Worm (Caenorhabditis elegans): ENCODE measurements around the gene C45G9.5.
A peak's percentile ranks its signal among the peaks of the same experiment; 100 is the strongest.

Gene C45G9.5

ce11 chrIII:5027219-5027618, 20.7 kb upstream of the C45G9.5 start:
- TF ChIP-seq ref-2 (tag; optimal IDR thresholded peaks at IDR 0.05) = no peak
- no peak for TF ChIP-seq ahr-1 (tag; optimal IDR thresholded peaks at IDR 0.05)
- TF ChIP-seq unc-3 (GFP tag; conservative IDR thresholded peaks at IDR 0.05) = no peak
- no peak for TF ChIP-seq unc-3 (tag; optimal IDR thresholded peaks at IDR 0.05)
- TF ChIP-seq sox-2 (GFP tag; IDR thresholded peaks at IDR 0.05) = no peak
- TF ChIP-seq fkh-6 (tag; optimal IDR thresholded peaks at IDR 0.05) = no peak
- TF ChIP-seq Y22D7AL.16 (tag; optimal IDR thresholded peaks at IDR 0.05) = no peak
- no peak for TF ChIP-seq lin-11 (tag; optimal IDR thresholded peaks at IDR 0.05)
- TF ChIP-seq C08G9.2 (tag; optimal IDR thresholded peaks at IDR 0.05) = no peak
- no peak for TF ChIP-seq hlh-30 (tag; optimal IDR thresholded peaks at IDR 0.05; ENCODE audit: insufficient read depth)
- TF ChIP-seq sox-4 (tag; optimal IDR thresholded peaks at IDR 0.05) = no peak
- TF ChIP-seq ceh-9 (tag; optimal IDR thresholded peaks at IDR 0.05) = no peak
- TF ChIP-seq odd-2 (tag; optimal IDR thresholded peaks at IDR 0.05) = no peak
- no peak for TF ChIP-seq madf-2 (tag; optimal IDR thresholded peaks at IDR 0.05)
- TF ChIP-seq pha-4 (tag; optimal IDR thresholded peaks at IDR 0.05) = no peak
- TF ChIP-seq pros-1 (tag; optimal IDR thresholded peaks at IDR 0.05) = no peak
- no peak for TF ChIP-seq tbx-7 (tag; optimal IDR thresholded peaks at IDR 0.05)
- TF ChIP-seq ceh-2 (tag; optimal IDR thresholded peaks at IDR 0.05) = no peak
- no peak for TF ChIP-seq ceh-30 (tag; optimal IDR thresholded peaks at IDR 0.05)
- TF ChIP-seq ceh-48 (tag; optimal IDR thresholded peaks at IDR 0.05) = no peak
- no peak for TF ChIP-seq eyg-1 (tag; optimal IDR thresholded peaks at IDR 0.05)

DNA sequence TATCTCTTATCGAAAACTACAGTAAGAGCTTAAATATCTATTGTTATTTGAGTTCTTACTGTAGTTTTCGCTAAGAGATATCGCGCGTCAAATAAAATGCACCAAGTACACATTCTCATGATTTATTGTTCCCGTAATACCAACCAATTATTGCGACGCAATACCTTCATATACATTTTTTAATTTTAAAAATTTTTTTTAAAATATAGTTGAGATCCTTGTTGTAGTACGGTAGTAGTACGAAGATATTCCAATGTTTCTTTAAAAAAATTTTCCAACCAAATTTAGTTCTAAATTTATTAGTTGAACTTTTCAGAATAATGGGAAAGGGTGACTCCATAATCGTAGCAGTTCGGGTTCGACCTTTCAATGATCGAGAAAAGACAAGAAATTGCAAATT, 17.3 kb upstream of the C45G9.5 start, which contains the start of gene klp-6:
klp-6 (plus strand) TSS at position 301 of the 400 bp plus-strand sequence.
- TF ChIP-seq pag-3 (tag; optimal IDR thresholded peaks at IDR 0.05; ENCODE audit: borderline replicate concordance) = no peak
- no peak for TF ChIP-seq pqm-1 (tag; optimal IDR thresholded peaks at IDR 0.05)
- TF ChIP-seq fkh-10 (GFP tag; optimal IDR thresholded peaks at IDR 0.05) = no peak
- TF ChIP-seq hlh-6 (tag; optimal IDR thresholded peaks at IDR 0.05) = no peak

DNA sequence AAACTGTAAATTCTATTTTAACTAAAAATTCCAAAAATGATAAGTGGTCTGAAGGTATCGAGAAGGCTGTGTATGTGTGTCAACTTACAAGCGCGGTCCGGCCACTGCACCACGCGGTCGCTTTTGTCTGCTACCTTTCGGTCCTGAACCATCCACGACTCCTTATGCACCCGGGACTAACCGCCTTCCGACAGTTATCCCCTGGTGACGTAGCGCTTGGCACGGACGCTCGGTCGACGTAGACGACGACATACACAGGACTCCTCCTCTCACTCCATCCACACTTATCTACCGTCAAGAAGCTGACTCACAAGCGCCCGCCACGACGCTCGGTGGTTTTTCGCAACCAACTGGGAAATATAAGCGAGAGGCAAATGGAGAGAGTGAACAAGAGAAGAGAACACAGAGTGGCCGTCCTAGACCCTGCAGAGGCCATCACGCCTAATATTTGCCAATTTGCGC, 16.5 kb upstream of the C45G9.5 start:
- TF ChIP-seq ceh-34 (tag; optimal IDR thresholded peaks at IDR 0.05) = peak; percentile 96
- peak; percentile 24 for TF ChIP-seq pros-1 (tag; optimal IDR thresholded peaks at IDR 0.05)
- TF ChIP-seq ceh-45 (GFP tag; IDR thresholded peaks at IDR 0.05) = peak; percentile 87
- peak; percentile 78 for TF ChIP-seq hlh-13 (GFP tag; optimal IDR thresholded peaks at IDR 0.05)
- peak; percentile 91 for TF ChIP-seq hlh-6 (tag; optimal IDR thresholded peaks at IDR 0.05)
- TF ChIP-seq T23F11.4 (GFP tag; optimal IDR thresholded peaks at IDR 0.05) = peak; percentile 93
- peak; percentile 81 for TF ChIP-seq pat-9 (tag; optimal IDR thresholded peaks at IDR 0.05)
- peak; percentile 67 for TF ChIP-seq unc-3 (GFP tag; conservative IDR thresholded peaks at IDR 0.05)
- TF ChIP-seq unc-3 (tag; optimal IDR thresholded peaks at IDR 0.05) = peak; percentile 91
- TF ChIP-seq nhr-232 (tag; optimal IDR thresholded peaks at IDR 0.05) = peak; percentile 81
- TF ChIP-seq ztf-16 (tag; optimal IDR thresholded peaks at IDR 0.05) = peak; percentile 86
- peak; percentile 91 for TF ChIP-seq ref-2 (tag; optimal IDR thresholded peaks at IDR 0.05)
- peak; percentile 86 for TF ChIP-seq C08G9.2 (tag; optimal IDR thresholded peaks at IDR 0.05)
- peak; percentile 95 for TF ChIP-seq elt-2 (tag; optimal IDR thresholded peaks at IDR 0.05)
- TF ChIP-seq K09A11.1 (tag; optimal IDR thresholded peaks at IDR 0.05; ENCODE audit: insufficient read depth) = peak; percentile 39
- peak; percentile 91 for TF ChIP-seq tbx-2 (tag; optimal IDR thresholded peaks at IDR 0.05)
- TF ChIP-seq pha-2 (tag; optimal IDR thresholded peaks at IDR 0.05) = peak; percentile 86
- TF ChIP-seq ceh-9 (tag; optimal IDR thresholded peaks at IDR 0.05) = peak; percentile 39
- TF ChIP-seq rnt-1 (tag; optimal IDR thresholded peaks at IDR 0.05) = peak; percentile 83
- TF ChIP-seq fax-1 (tag; optimal IDR thresholded peaks at IDR 0.05) = peak; percentile 81
- TF ChIP-seq unc-42 (tag; optimal IDR thresholded peaks at IDR 0.05) = peak; percentile 69
- peak; percentile 45 for TF ChIP-seq lim-6 (tag; optimal IDR thresholded peaks at IDR 0.05)
- peak; percentile 85 for TF ChIP-seq F13H6.1 (tag; optimal IDR thresholded peaks at IDR 0.05)
- peak; percentile 60 for TF ChIP-seq pqm-1 (tag; optimal IDR thresholded peaks at IDR 0.05)
- peak; percentile 72 for TF ChIP-seq nfya-1 (tag; optimal IDR thresholded peaks at IDR 0.05)
- TF ChIP-seq mec-3 (tag; optimal IDR thresholded peaks at IDR 0.05; ENCODE audit: borderline replicate concordance) = peak; percentile 51
- peak; percentile 47 for TF ChIP-seq hlh-30 (tag; optimal IDR thresholded peaks at IDR 0.05; ENCODE audit: insufficient read depth)
- peak; percentile 52 for TF ChIP-seq hlh-8 (tag; optimal IDR thresholded peaks at IDR 0.05)
- peak; percentile 81 for TF ChIP-seq ttx-3 (tag; optimal IDR thresholded peaks at IDR 0.05)
- peak; percentile 67 for TF ChIP-seq ceh-48 (tag; optimal IDR thresholded peaks at IDR 0.05)
- TF ChIP-seq C38D4.7 (GFP tag; optimal IDR thresholded peaks at IDR 0.05) = peak; percentile 78
- peak; percentile 38 for TF ChIP-seq Y22D7AL.16 (tag; optimal IDR thresholded peaks at IDR 0.05)
- TF ChIP-seq tbx-7 (tag; optimal IDR thresholded peaks at IDR 0.05) = peak; percentile 55
- TF ChIP-seq eyg-1 (tag; optimal IDR thresholded peaks at IDR 0.05) = peak; percentile 80
- TF ChIP-seq dve-1 (tag; optimal IDR thresholded peaks at IDR 0.05) = peak; percentile 84
